Fruit fly (Drosophila melanogaster) whole organism, pupa: ENCODE data around the gene MCTS1.

Experiments
- CG10348 ChIP-seq: fragments of 200-800 bp; sonication (Bioruptor generic); IDR thresholded peaks from 2 replicates; pipeline ENCODE4 v1.3.6; 2022; ENCODE audit warnings: missing biosample characterization, missing genetic modification characterization
- CG12605 ChIP-seq: fragments of 200-800 bp; sonication (Bioruptor generic); IDR thresholded peaks from 2 replicates; pipeline ENCODE4 v1.3.6; 2022; ENCODE audit warnings: missing biosample characterization, missing genetic modification characterization
- CG13204 ChIP-seq: fragments of 200-800 bp; sonication (Bioruptor generic); optimal IDR thresholded peaks from 2 replicates; lab custom pipeline; 2018; ENCODE audit warnings: missing biosample characterization, mild to moderate bottlenecking, missing genetic modification characterization, moderate library complexity
- CG14655 ChIP-seq: fragments of 200-800 bp; sonication (Bioruptor generic); optimal IDR thresholded peaks from 3 replicates; lab custom pipeline; 2017; ENCODE audit warnings: mild to moderate bottlenecking, missing biosample characterization, missing genetic modification reagents, missing genetic modification characterization
- CG15710 ChIP-seq: fragments of 200-800 bp; sonication (Bioruptor generic); optimal IDR thresholded peaks from 2 replicates; lab custom pipeline; 2018; ENCODE audit warnings: missing biosample characterization, mild to moderate bottlenecking, missing genetic modification characterization, moderate library complexity
- CG17806 ChIP-seq: fragments of 200-800 bp; sonication (Bioruptor generic); optimal IDR thresholded peaks from 2 replicates; lab custom pipeline; 2018; ENCODE audit warnings: missing biosample characterization, mild to moderate bottlenecking, missing genetic modification characterization, moderate library complexity
- CG32121 ChIP-seq: fragments of 200-800 bp; sonication (Bioruptor generic); IDR thresholded peaks from 2 replicates; pipeline ENCODE4 v1.3.6; 2022; ENCODE audit warnings: missing biosample characterization, missing genetic modification characterization
- CG34367 ChIP-seq: fragments of 200-800 bp; sonication (Bioruptor generic); optimal IDR thresholded peaks from 2 replicates; lab custom pipeline; 2018; ENCODE audit warnings: missing biosample characterization, mild to moderate bottlenecking, missing genetic modification characterization
- CG4496 ChIP-seq: fragments of 200-800 bp; sonication (Bioruptor generic); IDR thresholded peaks from 3 replicates; pipeline ENCODE4 v1.3.6; 2022; ENCODE audit warnings: missing biosample characterization, missing genetic modification characterization
- CG8159 ChIP-seq: fragments of 200-800 bp; sonication (Bioruptor generic); optimal IDR thresholded peaks from 3 replicates; lab custom pipeline; 2018; ENCODE audit warnings: missing biosample characterization, mild to moderate bottlenecking, missing genetic modification characterization, moderate library complexity
- CG8301 ChIP-seq: fragments of 200-800 bp; sonication (Bioruptor generic); optimal IDR thresholded peaks from 2 replicates; lab custom pipeline; 2018; ENCODE audit warnings: missing biosample characterization, mild to moderate bottlenecking, missing genetic modification characterization
- CG9948 ChIP-seq: fragments of 200-800 bp; sonication (Bioruptor generic); optimal IDR thresholded peaks from 2 replicates; lab custom pipeline; 2018; ENCODE audit warnings: missing biosample characterization, mild to moderate bottlenecking, missing genetic modification characterization, moderate library complexity
- D1 ChIP-seq: fragments of 200-800 bp; sonication (Bioruptor generic); optimal IDR thresholded peaks from 2 replicates; lab custom pipeline; 2018; ENCODE audit warnings: missing biosample characterization, mild to moderate bottlenecking, missing genetic modification characterization, moderate library complexity
- EcR ChIP-seq: fragments of 200-800 bp; sonication (Bioruptor generic); optimal IDR thresholded peaks from 3 replicates; lab custom pipeline; 2019; ENCODE audit warnings: missing biosample characterization, missing genetic modification characterization, mild to moderate bottlenecking, moderate library complexity, missing genetic modification reagents
- Ets98B ChIP-seq: fragments of 200-800 bp; sonication (Bioruptor generic); IDR thresholded peaks from 2 replicates; pipeline ENCODE4 v1.3.6; 2022; ENCODE audit warnings: missing biosample characterization, missing genetic modification characterization
- Pif1A ChIP-seq: fragments of 200-800 bp; sonication (Bioruptor generic); optimal IDR thresholded peaks from 3 replicates; lab custom pipeline; 2016; ENCODE audit warnings: missing biosample characterization, missing genetic modification characterization
- Pif1B ChIP-seq: fragments of 200-800 bp; sonication (Bioruptor generic); optimal IDR thresholded peaks from 3 replicates; lab custom pipeline; 2016; ENCODE audit warnings: missing biosample characterization, missing genetic modification characterization
- Snoo ChIP-seq: fragments of 200-800 bp; sonication (Bioruptor generic); optimal IDR thresholded peaks from 3 replicates; lab custom pipeline; 2017; ENCODE audit warnings: missing biosample characterization, mild to moderate bottlenecking, missing genetic modification characterization, inconsistent platforms
- fd96Ca ChIP-seq: fragments of 200-800 bp; sonication (Bioruptor generic); IDR thresholded peaks from 3 replicates; pipeline ENCODE4 v1.3.6; 2022; ENCODE audit warnings: missing biosample characterization, missing genetic modification characterization
- gl ChIP-seq: fragments of 200-800 bp; sonication (Bioruptor generic); optimal IDR thresholded peaks from 2 replicates; lab custom pipeline; 2018; ENCODE audit warnings: missing biosample characterization, mild to moderate bottlenecking, missing genetic modification characterization
- rn ChIP-seq: fragments of 200-800 bp; sonication (Bioruptor generic); IDR thresholded peaks from 2 replicates; pipeline ENCODE4 v1.3.6; 2022; ENCODE audit warnings: missing biosample characterization, missing genetic modification characterization

Gene MCTS1

DNA sequence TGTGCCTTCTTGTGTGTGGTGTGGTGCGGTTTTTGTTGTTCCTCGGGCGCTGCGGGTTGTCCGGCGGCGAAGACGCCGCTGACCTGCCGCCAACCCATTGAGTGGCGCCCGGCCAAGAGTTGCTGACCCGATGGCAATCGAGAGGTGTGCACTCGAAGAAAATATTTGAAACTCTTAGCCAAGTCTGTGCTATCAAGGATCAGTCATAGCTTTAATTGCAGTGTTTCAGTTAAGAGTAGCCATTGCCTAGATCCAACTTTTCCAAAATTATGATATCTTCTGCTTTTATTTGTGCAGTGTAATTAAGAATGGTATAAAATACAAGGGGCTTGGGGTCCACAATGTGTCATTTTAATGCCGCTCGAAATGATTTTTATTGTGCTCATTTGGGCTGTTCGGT is 13.1 kb upstream of the MCTS1 start:
- TF ChIP-seq EcR (peak; percentile 41), fd96Ca (no peak), CG8301 (tag; lab: Kevin White, UChicago) (no peak), CG17806 (peak; percentile 54), CG14655 (GFP tag; lab: Kevin White, UChicago) (no peak), Ets98B (GFP tag; lab: Robert Waterston, UW) (no peak), CG32121 (GFP tag; lab: Robert Waterston, UW) (no peak), gl (tag; lab: Kevin White, UChicago) (peak; percentile 11), CG9948 (tag; lab: Kevin White, UChicago) (peak; percentile 38), CG8159 (tag; lab: Kevin White, UChicago) (peak; percentile 73), CG10348 (no peak), Pif1A (GFP tag; lab: Kevin White, UChicago) (peak; percentile 22), Snoo (peak; percentile 27), rn (GFP tag; lab: Robert Waterston, UW) (0 out of 2 replicates have a peak, but pooled peaks have one; percentile 10), CG12605 (GFP tag; lab: Robert Waterston, UW) (no peak), CG34367 (tag; lab: Kevin White, UChicago) (peak; percentile 39), CG15710 (peak; percentile 66), Pif1B (peak; percentile 32), D1 (tag; lab: Kevin White, UChicago) (no peak), CG4496 (GFP tag; lab: Robert Waterston, UW) (peak; percentile 50; the same call in 1 of the 3 replicates), CG13204 (peak; percentile 6)
- TF ChIP-seq, all 21 proteins: peak for 13

- TF ChIP-seq gl (tag; lab: Kevin White, UChicago) (peak; percentile 43), CG9948 (tag; lab: Kevin White, UChicago) (peak; percentile 54), CG34367 (tag; lab: Kevin White, UChicago) (peak; percentile 56), Ets98B (GFP tag; lab: Robert Waterston, UW) (peak; percentile 72), CG14655 (GFP tag; lab: Kevin White, UChicago) (peak; percentile 65), CG12605 (GFP tag; lab: Robert Waterston, UW) (peak; percentile 68), CG13204 (peak; percentile 27), EcR (no peak), CG8159 (tag; lab: Kevin White, UChicago) (peak; percentile 75), Snoo (peak; percentile 34), CG10348 (no peak), CG32121 (GFP tag; lab: Robert Waterston, UW) (peak; percentile 51; the same call in 1 of the 2 replicates), CG15710 (peak; percentile 71), fd96Ca (peak; percentile 31; the same call in 1 of the 3 replicates), Pif1B (peak; percentile 53), rn (GFP tag; lab: Robert Waterston, UW) (0 out of 2 replicates have a peak, but pooled peaks have one; percentile 16), CG8301 (tag; lab: Kevin White, UChicago) (peak; percentile 56), D1 (tag; lab: Kevin White, UChicago) (no peak), CG4496 (GFP tag; lab: Robert Waterston, UW) (peak; percentile 87), Pif1A (GFP tag; lab: Kevin White, UChicago) (peak; percentile 58), CG17806 (peak; percentile 64)
Observed at dm6 chrX:6027846-6028245, 9.8 kb upstream of the MCTS1 start.

DNA sequence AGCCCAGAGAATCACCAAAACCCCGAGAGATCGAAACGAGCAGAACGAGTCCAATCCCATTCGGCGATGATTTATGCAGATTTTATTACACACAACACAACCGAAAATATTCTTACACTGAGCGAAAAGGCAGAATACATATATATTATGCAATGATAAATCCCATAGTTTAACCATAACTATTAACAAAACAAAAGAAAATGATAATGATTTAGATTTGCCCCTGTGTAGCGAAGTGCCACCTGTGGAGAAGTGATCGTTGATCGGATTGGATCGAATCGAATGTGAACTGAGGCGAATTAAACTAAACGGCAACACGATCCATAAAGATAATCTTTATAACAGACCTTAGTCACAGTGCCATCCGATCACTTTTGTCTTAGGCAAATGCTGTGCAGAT is 8.7 kb upstream of the MCTS1 start:
- TF ChIP-seq CG34367 (tag; lab: Kevin White, UChicago): no peak
- TF ChIP-seq gl (tag; lab: Kevin White, UChicago): no peak
- TF ChIP-seq Ets98B (GFP tag; lab: Robert Waterston, UW): no peak
- TF ChIP-seq CG13204: no peak
- TF ChIP-seq fd96Ca: no peak
- no peak for TF ChIP-seq CG10348
- no peak for TF ChIP-seq CG8159 (tag; lab: Kevin White, UChicago)
- TF ChIP-seq CG12605 (GFP tag; lab: Robert Waterston, UW): no peak
- no peak for TF ChIP-seq CG4496 (GFP tag; lab: Robert Waterston, UW)
- no peak for TF ChIP-seq CG14655 (GFP tag; lab: Kevin White, UChicago)
- no peak for TF ChIP-seq EcR
- TF ChIP-seq Pif1B: no peak
- no peak for TF ChIP-seq rn (GFP tag; lab: Robert Waterston, UW)
- no peak for TF ChIP-seq CG15710
- TF ChIP-seq CG9948 (tag; lab: Kevin White, UChicago): no peak
- TF ChIP-seq CG17806: no peak

dm6 chrX:6030010-6030409 is 7.7 kb upstream of the MCTS1 start:
- TF ChIP-seq CG17806: peak; percentile 15
- TF ChIP-seq Snoo: peak; percentile 43
- no peak for TF ChIP-seq CG34367 (tag; lab: Kevin White, UChicago)
- TF ChIP-seq CG12605 (GFP tag; lab: Robert Waterston, UW): no peak
- TF ChIP-seq Pif1B: peak; percentile 13
- peak; percentile 6 for TF ChIP-seq CG8159 (tag; lab: Kevin White, UChicago)
- TF ChIP-seq CG14655 (GFP tag; lab: Kevin White, UChicago): no peak
- no peak for TF ChIP-seq CG13204
- no peak for TF ChIP-seq fd96Ca
- no peak for TF ChIP-seq CG32121 (GFP tag; lab: Robert Waterston, UW)
- TF ChIP-seq CG10348: no peak
- TF ChIP-seq gl (tag; lab: Kevin White, UChicago): no peak
- TF ChIP-seq CG8301 (tag; lab: Kevin White, UChicago): no peak
- TF ChIP-seq Pif1A (GFP tag; lab: Kevin White, UChicago): no peak

DNA sequence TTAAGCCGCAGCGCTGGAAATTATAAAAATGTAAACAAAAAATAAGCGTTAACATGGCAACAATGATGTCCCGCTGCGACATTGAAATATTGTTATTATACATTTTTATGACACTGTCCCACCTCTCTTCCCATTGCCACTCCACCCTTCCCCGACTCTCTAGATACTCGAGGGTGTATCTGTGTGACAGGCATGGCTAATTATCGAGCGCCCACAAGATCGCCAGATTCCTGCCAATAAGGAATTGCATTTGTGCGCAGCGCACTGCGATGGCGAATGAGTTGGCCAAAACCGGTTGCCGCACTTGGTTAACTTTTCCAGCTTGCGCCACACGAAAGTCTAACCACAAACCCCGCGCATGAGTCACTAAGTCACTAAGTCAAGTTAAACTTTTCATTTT is 7.1 kb upstream of the MCTS1 start:
- TF ChIP-seq CG8301 (tag; lab: Kevin White, UChicago): no peak
- no peak for TF ChIP-seq Snoo
- peak; percentile 29; the same call in 1 of the 3 replicates for TF ChIP-seq CG4496 (GFP tag; lab: Robert Waterston, UW)

DNA sequence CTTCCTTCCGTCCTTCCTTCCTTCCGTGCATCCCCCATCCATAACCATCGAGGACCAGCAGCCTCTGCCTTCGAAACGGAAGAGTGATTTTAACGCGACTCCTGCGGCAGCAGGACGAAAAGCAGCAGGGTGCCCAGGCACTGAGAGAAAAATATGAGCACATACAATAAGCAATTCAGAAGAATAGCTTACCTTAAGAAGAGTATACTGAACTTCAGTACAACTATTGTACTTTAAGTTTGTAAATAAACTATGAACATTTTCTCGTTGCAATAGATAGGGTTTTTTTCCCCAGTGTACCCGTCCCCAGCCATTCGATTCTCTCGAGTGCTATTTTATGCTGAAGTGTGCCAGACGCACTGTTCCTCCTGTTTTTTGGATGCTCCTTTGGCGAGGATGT is 6.0 kb upstream of the MCTS1 start:
- TF ChIP-seq D1 (tag; lab: Kevin White, UChicago) (no peak), CG34367 (tag; lab: Kevin White, UChicago) (peak; percentile 17), CG9948 (tag; lab: Kevin White, UChicago) (peak; percentile 19), CG17806 (peak; percentile 29), Pif1A (GFP tag; lab: Kevin White, UChicago) (peak; percentile 21), Ets98B (GFP tag; lab: Robert Waterston, UW) (no peak), CG13204 (no peak), CG15710 (peak; percentile 49), CG10348 (no peak), CG8301 (tag; lab: Kevin White, UChicago) (no peak), CG4496 (GFP tag; lab: Robert Waterston, UW) (peak; percentile 58; the same call in 2 of the 3 replicates), CG8159 (tag; lab: Kevin White, UChicago) (peak; percentile 63), Snoo (peak; percentile 38), fd96Ca (no peak)
